Worm (Caenorhabditis elegans) whole organism, young adult: ENCODE results near the gene cnep-1.

ENCODE experiments used
- B0019.2 ChIP-seq: fragments of 200-800 bp; sonication (Bioruptor generic); conservative IDR thresholded peaks from 2 replicates; pipeline ENCODE4 v1.3.6; 2022; ENCODE audit warnings: missing genetic modification reagents, missing genetic modification characterization, missing compliant biosample characterization
- B0336.3 ChIP-seq: fragments of 200-800 bp; sonication (Bioruptor generic); IDR thresholded peaks from 2 replicates; pipeline ENCODE4 v1.3.6; 2022; ENCODE audit warnings: missing genetic modification characterization, missing compliant biosample characterization
- C06A6.2 ChIP-seq: fragments of 200-800 bp; sonication (Bioruptor generic); conservative IDR thresholded peaks from 2 replicates; pipeline ENCODE4 v1.3.6; 2022; ENCODE audit warnings: missing genetic modification characterization, missing compliant biosample characterization
- C17E4.6 ChIP-seq: fragments of 200-800 bp; sonication (Bioruptor generic); IDR thresholded peaks from 2 replicates; pipeline ENCODE4 v1.3.6; 2022; ENCODE audit warnings: missing genetic modification reagents, missing genetic modification characterization, missing compliant biosample characterization
- D2030.7 ChIP-seq: fragments of 200-800 bp; sonication (Bioruptor generic); IDR thresholded peaks from 2 replicates; pipeline ENCODE4 v1.3.6; 2022; ENCODE audit warnings: missing genetic modification reagents, missing genetic modification characterization, missing compliant biosample characterization
- F10E7.11 ChIP-seq: sonication (generic microtip); optimal IDR thresholded peaks from 2 replicates; lab custom pipeline; 2017; ENCODE audit warnings: mild to moderate bottlenecking, missing genetic modification characterization, moderate library complexity, missing compliant biosample characterization
- F33H1.4 ChIP-seq: fragments of 200-800 bp; sonication (Bioruptor generic); IDR thresholded peaks from 2 replicates; pipeline ENCODE4 v1.3.6; 2022; ENCODE audit warnings: missing genetic modification reagents, missing genetic modification characterization, missing compliant biosample characterization
- F37B4.10 ChIP-seq: fragments of 200-800 bp; sonication (Bioruptor generic); IDR thresholded peaks from 2 replicates; pipeline ENCODE4 v1.3.6; 2022; ENCODE audit warnings: missing genetic modification characterization, missing compliant biosample characterization
- F49E8.2 ChIP-seq: sonication (generic microtip); optimal IDR thresholded peaks from 3 replicates; lab custom pipeline; 2017; ENCODE audit warnings: missing genetic modification characterization, mild to moderate bottlenecking, missing compliant biosample characterization, antibody characterized with exemption, moderate library complexity; ENCODE audit not compliant: insufficient read depth
- F55B11.4 ChIP-seq: sonication (generic microtip); optimal IDR thresholded peaks from 2 replicates; lab custom pipeline; 2016; ENCODE audit warnings: missing compliant biosample characterization, missing genetic modification characterization, borderline replicate concordance; ENCODE audit not compliant: insufficient read depth
- K11D2.4 ChIP-seq: fragments of 200-800 bp; sonication (Bioruptor generic); IDR thresholded peaks from 2 replicates; pipeline ENCODE4 v1.3.6; 2022; ENCODE audit warnings: missing genetic modification reagents, missing genetic modification characterization, missing compliant biosample characterization
- K12H6.12 ChIP-seq: fragments of 200-800 bp; sonication (Bioruptor generic); optimal IDR thresholded peaks from 2 replicates; lab custom pipeline; 2018; ENCODE audit warnings: mild to moderate bottlenecking, missing genetic modification characterization, missing compliant biosample characterization
- Y53G8AR.9 ChIP-seq: fragments of 200-800 bp; sonication (Bioruptor generic); conservative IDR thresholded peaks from 2 replicates; pipeline ENCODE4 v1.3.6; 2022; ENCODE audit warnings: missing genetic modification reagents, missing genetic modification characterization, missing compliant biosample characterization
- Y79H2A.3 ChIP-seq: fragments of 200-800 bp; sonication (Bioruptor generic); conservative IDR thresholded peaks from 2 replicates; pipeline ENCODE4 v1.3.6; 2022; ENCODE audit warnings: missing genetic modification reagents, missing genetic modification characterization, missing compliant biosample characterization
- ama-1 ChIP-seq, 3 experiments: fragments of 150-350 bp in 1 of 3; sonication (generic microtip) in 2 of 3; optimal IDR thresholded peaks; 2 replicates each; lab custom pipeline; 2014 to 2018; ENCODE audit warnings: missing biosample characterization in 2 of 3, missing genetic modification characterization in 2 of 3, missing genetic modification reagents in 2 of 3
- aptf-3 ChIP-seq: fragments of 200-800 bp; sonication (Bioruptor generic); IDR thresholded peaks from 2 replicates; pipeline ENCODE4 v1.3.6; 2022; ENCODE audit warnings: missing genetic modification characterization, missing compliant biosample characterization
- atf-7 ChIP-seq: sonication (generic microtip); optimal IDR thresholded peaks from 2 replicates; lab custom pipeline; 2017; ENCODE audit warnings: mild to moderate bottlenecking, missing genetic modification characterization, missing compliant biosample characterization
- bed-2 ChIP-seq: fragments of 200-800 bp; sonication (Bioruptor generic); IDR thresholded peaks from 2 replicates; pipeline ENCODE4 v1.3.6; 2022; ENCODE audit warnings: missing genetic modification reagents, missing genetic modification characterization, missing compliant biosample characterization
- ceh-79 ChIP-seq: sonication (generic microtip); optimal IDR thresholded peaks from 2 replicates; lab custom pipeline; 2017; ENCODE audit warnings: mild to moderate bottlenecking, missing genetic modification characterization, missing compliant biosample characterization
- ceh-91 ChIP-seq: fragments of 200-800 bp; sonication (Bioruptor generic); IDR thresholded peaks from 2 replicates; pipeline ENCODE4 v1.3.6; 2022; ENCODE audit warnings: missing genetic modification reagents, missing genetic modification characterization, missing compliant biosample characterization
- egl-44 ChIP-seq: fragments of 200-800 bp; sonication (Bioruptor generic); IDR thresholded peaks from 2 replicates; pipeline ENCODE4 v1.3.6; 2022; ENCODE audit warnings: missing genetic modification reagents, missing genetic modification characterization, missing compliant biosample characterization
- ets-4 ChIP-seq: fragments of 200-800 bp; sonication (Bioruptor generic); optimal IDR thresholded peaks from 2 replicates; lab custom pipeline; 2018; ENCODE audit warnings: mild to moderate bottlenecking, missing genetic modification characterization, missing compliant biosample characterization
- fkh-3 ChIP-seq: sonication (generic microtip); optimal IDR thresholded peaks from 2 replicates; lab custom pipeline; 2016; ENCODE audit warnings: mild to moderate bottlenecking, missing genetic modification characterization, missing compliant biosample characterization
- hmg-1.2 ChIP-seq: fragments of 200-800 bp; sonication (Bioruptor generic); IDR thresholded peaks from 2 replicates; pipeline ENCODE4 v1.3.6; 2022; ENCODE audit warnings: missing genetic modification reagents, missing genetic modification characterization, missing compliant biosample characterization
- let-526 ChIP-seq: fragments of 200-800 bp; sonication (Bioruptor generic); IDR thresholded peaks from 2 replicates; pipeline ENCODE4 v1.3.6; 2022; ENCODE audit warnings: missing genetic modification reagents, missing genetic modification characterization, missing compliant biosample characterization
- let-607 ChIP-seq, 2 experiments: fragments of 200-800 bp in 1 of 2; sonication (Bioruptor generic) in 1 of 2; sonication (generic microtip) in 1 of 2; optimal IDR thresholded peaks; 2 replicates each; lab custom pipeline; 2016 to 2018; ENCODE audit warnings: mild to moderate bottlenecking in 2 of 2, missing compliant biosample characterization in 2 of 2, missing genetic modification characterization in 2 of 2, moderate library complexity in 2 of 2, missing genotype in 1 of 2
- lin-35 ChIP-seq, 3 experiments: fragments of 150-350 bp in 2 of 3; sonication (generic microtip) in 1 of 3; optimal IDR thresholded peaks; 2 replicates each; lab custom pipeline; 2014 to 2018; ENCODE audit warnings: missing biosample characterization in 3 of 3, missing genetic modification characterization in 3 of 3, missing genetic modification reagents in 3 of 3
- lin-54 ChIP-seq: fragments of 200-800 bp; sonication (Bioruptor generic); optimal IDR thresholded peaks from 2 replicates; lab custom pipeline; 2018; ENCODE audit warnings: mild to moderate bottlenecking, missing genetic modification characterization, missing compliant biosample characterization
- madf-10 ChIP-seq: sonication (generic microtip); optimal IDR thresholded peaks from 2 replicates; lab custom pipeline; 2016; ENCODE audit warnings: mild to moderate bottlenecking, missing genetic modification characterization, missing compliant biosample characterization
- mcd-1 ChIP-seq: fragments of 200-800 bp; sonication (Bioruptor generic); IDR thresholded peaks from 2 replicates; pipeline ENCODE4 v1.3.6; 2022; ENCODE audit warnings: missing genetic modification reagents, missing genetic modification characterization, missing compliant biosample characterization
- nfya-2 ChIP-seq: fragments of 200-800 bp; sonication (Bioruptor generic); IDR thresholded peaks from 2 replicates; pipeline ENCODE4 v1.3.6; 2022; ENCODE audit warnings: missing genetic modification reagents, missing genetic modification characterization, missing compliant biosample characterization
- nhr-80 ChIP-seq: sonication (generic microtip); optimal IDR thresholded peaks from 2 replicates; lab custom pipeline; 2016; ENCODE audit warnings: missing genetic modification characterization, missing compliant biosample characterization
- nhr-90 ChIP-seq: sonication (generic microtip); optimal IDR thresholded peaks from 2 replicates; lab custom pipeline; 2016; ENCODE audit warnings: missing genotype, mild to moderate bottlenecking, missing genetic modification characterization, missing compliant biosample characterization
- pha-4 ChIP-seq: fragments of 150-350 bp; sonication (generic microtip); optimal IDR thresholded peaks from 2 replicates; lab custom pipeline; 2014; ENCODE audit warnings: missing biosample characterization, missing genetic modification reagents, missing genetic modification characterization
- rcor-1 ChIP-seq: fragments of 200-800 bp; sonication (Bioruptor generic); IDR thresholded peaks from 2 replicates; pipeline ENCODE4 v1.3.6; 2022; ENCODE audit warnings: missing genetic modification reagents, missing genetic modification characterization, missing compliant biosample characterization
- rec-8 ChIP-seq, 2 experiments: sonication (generic microtip); optimal IDR thresholded peaks; 2 replicates each; lab custom pipeline; 2016; ENCODE audit warnings: mild to moderate bottlenecking in 2 of 2, missing genetic modification characterization in 2 of 2, missing genetic modification reagents in 2 of 2, missing genotype in 2 of 2, missing biosample characterization in 1 of 2, missing compliant biosample characterization in 1 of 2, moderate library complexity in 1 of 2
- sdz-38 ChIP-seq: sonication (generic microtip); optimal IDR thresholded peaks from 2 replicates; lab custom pipeline; 2016; ENCODE audit warnings: missing genotype, missing genetic modification characterization, missing compliant biosample characterization
- sea-2 ChIP-seq: fragments of 200-800 bp; sonication (Bioruptor generic); IDR thresholded peaks from 2 replicates; pipeline ENCODE4 v1.3.6; 2022; ENCODE audit warnings: missing genetic modification characterization, missing compliant biosample characterization
- snpc-1.3 ChIP-seq: sonication (generic microtip); optimal IDR thresholded peaks from 2 replicates; lab custom pipeline; 2017; ENCODE audit warnings: missing genetic modification characterization, mild to moderate bottlenecking, missing compliant biosample characterization, antibody characterized with exemption, moderate library complexity, missing genotype, missing genetic modification reagents; ENCODE audit not compliant: insufficient read depth
- snpc-4 ChIP-seq, 5 experiments: fragments of 150-350 bp in 1 of 5; sonication (generic microtip) in 4 of 5; optimal IDR thresholded peaks; 2 replicates each; lab custom pipeline; 2014 to 2018; ENCODE audit warnings: missing genetic modification characterization in 5 of 5, missing biosample characterization in 3 of 5, antibody characterized with exemption in 2 of 5, mild to moderate bottlenecking in 2 of 5, missing compliant biosample characterization in 2 of 5, missing genotype in 2 of 5, moderate library complexity in 2 of 5, missing genetic modification reagents in 1 of 5
- tbp1 ChIP-seq: fragments of 200-800 bp; sonication (Bioruptor generic); optimal IDR thresholded peaks from 2 replicates; lab custom pipeline; 2018; ENCODE audit warnings: mild to moderate bottlenecking, missing genetic modification characterization, missing compliant biosample characterization
- tlf-1 ChIP-seq: fragments of 200-800 bp; sonication (Bioruptor generic); optimal IDR thresholded peaks from 2 replicates; lab custom pipeline; 2018; ENCODE audit warnings: mild to moderate bottlenecking, missing genetic modification characterization, missing compliant biosample characterization
- unc-62 ChIP-seq: fragments of 150-350 bp; optimal IDR thresholded peaks from 2 replicates; lab custom pipeline; 2014; ENCODE audit warnings: missing biosample characterization, missing genetic modification reagents, missing genetic modification characterization
- zfh-2 ChIP-seq: fragments of 200-800 bp; sonication (Bioruptor generic); conservative IDR thresholded peaks from 2 replicates; pipeline ENCODE4 v1.3.6; 2022; ENCODE audit warnings: missing genetic modification reagents, missing genetic modification characterization, missing compliant biosample characterization
- ztf-26 ChIP-seq: sonication (generic microtip); optimal IDR thresholded peaks from 2 replicates; lab custom pipeline; 2017; ENCODE audit warnings: missing genetic modification characterization, missing compliant biosample characterization

Gene cnep-1

DNA sequence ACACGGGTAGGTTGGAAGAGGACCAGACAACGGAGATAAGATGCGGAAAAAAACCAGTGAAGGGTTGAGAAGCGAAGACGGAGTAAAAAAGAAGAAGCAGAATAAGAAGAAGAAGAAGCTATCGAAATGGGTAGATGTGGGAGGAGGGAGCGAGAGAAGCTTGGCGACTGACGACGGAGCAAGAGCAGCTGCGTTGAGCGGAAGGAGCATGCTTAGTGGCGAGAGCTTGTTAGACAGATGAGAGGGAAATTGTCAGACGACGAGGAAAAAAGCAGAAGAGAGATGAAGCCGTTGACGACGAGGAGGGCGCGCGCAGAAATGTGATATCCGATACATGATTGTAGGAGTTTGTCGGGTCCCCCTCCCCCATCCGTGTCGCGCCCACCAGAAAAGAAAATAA is 16.8 kb downstream of the cnep-1 start (continued):
- TF ChIP-seq F33H1.4 (no peak), sdz-38 (no peak), rec-8 (tag; optimal IDR thresholded peaks at IDR 0.05; lab: Kevin White, UChicago) (no peak), Y53G8AR.9 (GFP tag; lab: Robert Waterston, UW) (no peak), lin-54 (no peak), F10E7.11 (tag; lab: Kevin White, UChicago) (no peak), lin-35 (GFP tag; optimal IDR thresholded peaks at IDR 0.05; lab: Kevin White, UChicago) (no peak), snpc-1.3 (no peak), bed-2 (GFP tag; lab: Robert Waterston, UW) (0 out of 2 replicates have a peak, but pooled peaks have one; percentile 20), fkh-3 (tag; lab: Kevin White, UChicago) (no peak)

DNA sequence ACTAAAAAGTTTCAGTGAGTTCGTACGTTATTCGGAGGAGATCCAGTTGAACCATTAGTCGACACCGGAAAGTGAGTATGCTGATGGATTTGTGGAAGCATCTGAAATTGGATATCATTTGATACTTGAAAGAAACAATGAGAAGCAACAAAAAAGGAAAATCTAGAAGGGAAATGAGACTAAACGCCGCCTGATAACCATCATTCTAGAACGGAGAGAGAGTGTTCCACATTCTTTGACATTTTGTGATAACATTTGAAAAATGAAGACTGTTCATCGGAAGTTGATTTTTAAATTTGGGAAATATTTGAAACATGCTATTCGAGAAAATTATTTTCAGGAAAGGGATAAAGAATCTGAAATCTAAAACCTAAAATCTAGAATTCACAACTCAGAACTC is 21.1 kb downstream of the cnep-1 start, which contains the start of gene npax-1:
TSS of gene npax-1 (minus strand) at position 101 of the 400 bp plus-strand sequence.
- TF ChIP-seq C06A6.2 (no peak), tlf-1 (no peak), snpc-4 (GFP tag; optimal IDR thresholded peaks at IDR 0.05; lab: Kevin White, UChicago) (no peak), snpc-4 (tag; optimal IDR thresholded peaks at IDR 0.05; lab: Kevin White, UChicago) (no peak), D2030.7 (GFP tag; lab: Robert Waterston, UW) (no peak), K12H6.12 (no peak), C17E4.6 (GFP tag; lab: Robert Waterston, UW) (no peak), zfh-2 (GFP tag; lab: Robert Waterston, UW) (no peak), nfya-2 (GFP tag; lab: Robert Waterston, UW) (no peak), aptf-3 (GFP tag; lab: Robert Waterston, UW) (no peak), mcd-1 (GFP tag; lab: Robert Waterston, UW) (no peak), rcor-1 (GFP tag; lab: Robert Waterston, UW) (no peak), F37B4.10 (GFP tag; lab: Robert Waterston, UW) (no peak), B0019.2 (GFP tag; lab: Robert Waterston, UW) (no peak), ceh-91 (no peak), F49E8.2 (tag; lab: Kevin White, UChicago) (no peak), hmg-1.2 (no peak), egl-44 (GFP tag; lab: Robert Waterston, UW) (no peak)

DNA sequence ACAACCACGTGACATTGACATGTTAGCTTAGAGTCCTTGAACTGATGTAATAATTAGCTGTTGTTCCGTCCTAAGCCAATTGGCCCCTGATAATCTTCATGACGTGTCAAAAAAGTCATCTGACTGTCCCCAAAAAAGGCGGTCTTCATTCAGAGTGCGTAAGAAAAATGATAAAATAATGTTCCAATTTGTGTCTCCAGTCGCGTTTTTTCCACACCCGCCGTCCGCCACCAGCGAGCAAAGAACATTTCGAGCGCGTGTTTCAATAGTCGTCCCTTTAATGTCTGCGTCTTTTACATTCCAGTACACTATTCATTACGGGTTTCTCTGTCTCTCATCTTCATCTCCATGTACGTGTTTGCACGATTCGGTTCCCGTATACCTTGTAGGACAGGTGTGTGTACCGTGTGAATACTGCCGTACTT is 27.3 kb downstream of the cnep-1 start:
- TF ChIP-seq hmg-1.2 = peak; percentile 91
- peak; percentile 95 for TF ChIP-seq ztf-26 (tag; lab: Kevin White, UChicago)
- TF ChIP-seq nhr-90 (tag; lab: Kevin White, UChicago) = peak; percentile 70
- no peak for TF ChIP-seq ama-1 (optimal IDR thresholded peaks at IDR 0.05; lab: Kevin White, UChicago)
- TF ChIP-seq ama-1 (GFP tag; optimal IDR thresholded peaks at IDR 0.05; lab: Kevin White, UChicago) = no peak
- peak; percentile 49 for TF ChIP-seq pha-4 (tag; lab: Kevin White, UChicago)
- TF ChIP-seq atf-7 = peak; percentile 86
- TF ChIP-seq let-526 (GFP tag; lab: Robert Waterston, UW) = no peak
- TF ChIP-seq sea-2 (GFP tag; lab: Robert Waterston, UW) = no peak
- no peak for TF ChIP-seq Y79H2A.3 (GFP tag; lab: Robert Waterston, UW)
- peak; percentile 74 for TF ChIP-seq K12H6.12
- TF ChIP-seq madf-10 (tag; lab: Kevin White, UChicago) = peak; percentile 18
- peak; percentile 42 to 60 for TF ChIP-seq let-607 (tag; optimal IDR thresholded peaks at IDR 0.05; lab: Kevin White, UChicago)
- peak; percentile 8 for TF ChIP-seq ets-4 (GFP tag; lab: Kevin White, UChicago)
- TF ChIP-seq egl-44 (GFP tag; lab: Robert Waterston, UW) = no peak
- peak; percentile 27 for TF ChIP-seq tbp1
- peak; percentile 88 for TF ChIP-seq B0336.3
- TF ChIP-seq unc-62 = peak; percentile 49
- peak; percentile 96 for TF ChIP-seq nhr-80 (tag; lab: Kevin White, UChicago)
- TF ChIP-seq ceh-79 (tag; lab: Kevin White, UChicago) = no peak
- no peak for TF ChIP-seq F55B11.4 (tag; lab: Kevin White, UChicago)
- TF ChIP-seq mcd-1 (GFP tag; lab: Robert Waterston, UW) = peak; percentile 45
- peak; percentile 54; the same call in 1 of the 2 replicates for TF ChIP-seq K11D2.4
